Worm (Caenorhabditis elegans): Measurements from ENCODE around the gene R11.3.

- TF ChIP-seq ceh-9 (tag; optimal IDR thresholded peaks at IDR 0.05) (no peak), mec-3 (tag; optimal IDR thresholded peaks at IDR 0.05; ENCODE audit: borderline replicate concordance) (no peak), Y22D7AL.16 (tag; optimal IDR thresholded peaks at IDR 0.05) (no peak), che-1 (tag; optimal IDR thresholded peaks at IDR 0.05) (no peak), hlh-30 (tag; optimal IDR thresholded peaks at IDR 0.05; ENCODE audit: insufficient read depth) (no peak), C08G9.2 (tag; optimal IDR thresholded peaks at IDR 0.05) (no peak), hlh-15 (tag; optimal IDR thresholded peaks at IDR 0.05) (no peak), sox-4 (tag; optimal IDR thresholded peaks at IDR 0.05) (no peak), gmeb-2 (tag; optimal IDR thresholded peaks at IDR 0.05) (no peak), sox-2 (GFP tag; IDR thresholded peaks at IDR 0.05) (no peak), dmd-4 (tag; optimal IDR thresholded peaks at IDR 0.05; ENCODE audit: borderline replicate concordance) (no peak), pha-4 (tag; optimal IDR thresholded peaks at IDR 0.05) (no peak), ceh-48 (tag; optimal IDR thresholded peaks at IDR 0.05) (no peak)
Measured at ce11 chrX:16208123-16208522, 9.1 kb upstream of the R11.3 start.
